Worm (Caenorhabditis elegans): ENCODE measurements around the gene F10C1.23.

- TF ChIP-seq him-1 (tag; optimal IDR thresholded peaks at IDR 0.05), result no peak
- no peak for TF ChIP-seq dao-5 (tag; optimal IDR thresholded peaks at IDR 0.05)
- no peak for TF ChIP-seq W03F9.2 (tag; optimal IDR thresholded peaks at IDR 0.05)
Measured at ce11 chrII:5745088-5745487, 12.8 kb upstream of the F10C1.23 start, which contains the start of gene F10C1.9.

Data from whole organism, L4/young adult.